Fruit fly (Drosophila melanogaster): ENCODE measurements around the gene Ulp1.

Gene Ulp1

DNA sequence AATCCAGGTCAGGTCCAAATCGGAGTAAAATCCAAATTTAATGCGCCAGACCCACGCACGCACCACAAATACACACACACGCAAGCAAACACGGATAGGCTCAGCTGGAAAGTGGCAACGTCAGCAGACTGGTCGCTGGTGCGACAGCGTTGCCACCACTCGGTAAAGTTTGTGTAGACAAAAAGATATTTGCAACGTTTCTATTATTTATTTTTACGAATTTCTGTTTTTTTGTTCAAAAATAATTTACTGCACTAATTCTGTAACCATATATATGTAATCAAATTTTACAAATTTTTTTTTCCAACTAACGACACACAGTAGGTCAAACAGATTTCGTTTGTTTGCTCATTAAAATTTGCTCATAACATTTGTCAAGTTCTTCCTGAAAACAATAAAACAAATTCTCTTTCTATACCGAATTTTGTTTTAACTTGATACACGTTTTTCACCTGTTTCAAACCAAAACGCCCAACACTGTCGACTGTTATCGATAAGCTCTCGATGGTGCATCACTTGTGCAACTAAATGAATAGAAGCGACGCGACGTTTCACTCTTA is 28.2 kb downstream of the Ulp1 start, which contains the start of the genes CG7556 and CG7453 (continued):
- peak in 1 of 2 experiments; percentile 64 for TF ChIP-seq bsh (GFP tag; optimal IDR thresholded peaks at IDR 0.05)
- peak; percentile 65 for TF ChIP-seq CG32532 (GFP tag; IDR thresholded peaks at IDR 0.05)
- peak; percentile 48 for TF ChIP-seq gcm (GFP tag; optimal IDR thresholded peaks at IDR 0.05)
- TF ChIP-seq Gsc (GFP tag; IDR thresholded peaks at IDR 0.05) = no peak
- peak; percentile 82 for TF ChIP-seq Chrac-16 (GFP tag; optimal IDR thresholded peaks at IDR 0.05)
- TF ChIP-seq Oaz (GFP tag; IDR thresholded peaks at IDR 0.05) = no peak
- peak; percentile 71 for TF ChIP-seq Hmr (GFP tag; optimal IDR thresholded peaks at IDR 0.05)
- TF ChIP-seq Antp (GFP tag; optimal IDR thresholded peaks at IDR 0.05) = peak; percentile 59
- TF ChIP-seq ham (GFP tag; IDR thresholded peaks at IDR 0.05) = no peak
- no peak for TF ChIP-seq Bgb (GFP tag; IDR thresholded peaks at IDR 0.05; ENCODE audit: partially characterized antibody)
- no peak for TF ChIP-seq Scr (GFP tag; IDR thresholded peaks at IDR 0.05; ENCODE audit: partially characterized antibody)
- no peak for TF ChIP-seq seq (GFP tag; IDR thresholded peaks at IDR 0.05)
- TF ChIP-seq CG5180 (GFP tag; optimal IDR thresholded peaks at IDR 0.05) = peak; percentile 4
- no peak for TF ChIP-seq CG42726 (GFP tag; IDR thresholded peaks at IDR 0.05; ENCODE audit: partially characterized antibody)
- peak; percentile 33 for TF ChIP-seq sima (GFP tag; optimal IDR thresholded peaks at IDR 0.05)
- TF ChIP-seq Meics (GFP tag; optimal IDR thresholded peaks at IDR 0.05) = peak; percentile 73
- peak; percentile 83 for TF ChIP-seq MBD-R2 (GFP tag; IDR thresholded peaks at IDR 0.05)
- TF ChIP-seq CG13287 (GFP tag; IDR thresholded peaks at IDR 0.05; ENCODE audit: partially characterized antibody) = 0 out of 2 replicates have a peak, but pooled peaks have one; percentile 14
- peak; percentile 64 for TF ChIP-seq CG18619 (GFP tag; optimal IDR thresholded peaks at IDR 0.05)
- TF ChIP-seq Hr51 (GFP tag; optimal IDR thresholded peaks at IDR 0.05) = peak; percentile 69 to 70
- TF ChIP-seq CG3847 (GFP tag; IDR thresholded peaks at IDR 0.05) = peak; percentile 67
- peak; percentile 74 to 76 for TF ChIP-seq dpn (GFP tag; optimal IDR thresholded peaks at IDR 0.05)
- peak; percentile 10 for TF ChIP-seq wek (GFP tag; optimal IDR thresholded peaks at IDR 0.05)
- peak; percentile 87 for TF ChIP-seq lilli (GFP tag; optimal IDR thresholded peaks at IDR 0.05)
- TF ChIP-seq CG30020 (tag; optimal IDR thresholded peaks at IDR 0.05) = peak; percentile 72
- TF ChIP-seq en (GFP tag; optimal IDR thresholded peaks at IDR 0.05) = peak; percentile 4
- no peak for TF ChIP-seq salm (tag; optimal IDR thresholded peaks at IDR 0.05)
- TF ChIP-seq p53 (GFP tag; optimal IDR thresholded peaks at IDR 0.05) = peak; percentile 60
- no peak for TF ChIP-seq Hr39 (optimal IDR thresholded peaks at IDR 0.05)
- TF ChIP-seq CG17912 (GFP tag; optimal IDR thresholded peaks at IDR 0.05) = no peak
- TF ChIP-seq dm (GFP tag; optimal IDR thresholded peaks at IDR 0.05) = peak; percentile 79
- TF ChIP-seq tna (GFP tag; IDR thresholded peaks at IDR 0.05; ENCODE audit: partially characterized antibody) = no peak
- peak; percentile 15 to 85 for TF ChIP-seq crp (GFP tag; optimal IDR thresholded peaks at IDR 0.05)
- peak; percentile 54 for TF ChIP-seq cwo (GFP tag; optimal IDR thresholded peaks at IDR 0.05)
- TF ChIP-seq CG12659 (GFP tag; optimal IDR thresholded peaks at IDR 0.05) = peak; percentile 78
- peak; percentile 35 for TF ChIP-seq Lhr (GFP tag; optimal IDR thresholded peaks at IDR 0.05)
- peak; percentile 42 for TF ChIP-seq NC2β (GFP tag; optimal IDR thresholded peaks at IDR 0.05)
- peak; percentile 92 for TF ChIP-seq CG7556 (GFP tag; optimal IDR thresholded peaks at IDR 0.05)
- peak; percentile 58 for TF ChIP-seq odd (GFP tag; optimal IDR thresholded peaks at IDR 0.05)
- TF ChIP-seq Dbx (GFP tag; IDR thresholded peaks at IDR 0.05) = peak; percentile 47; the same call in 2 of the 3 replicates
- no peak for TF ChIP-seq CG14965 (GFP tag; optimal IDR thresholded peaks at IDR 0.05; ENCODE audit: borderline replicate concordance)
- peak; percentile 41 for TF ChIP-seq pzg (GFP tag; optimal IDR thresholded peaks at IDR 0.05)
- peak; percentile 26 for TF ChIP-seq CG17802 (tag; optimal IDR thresholded peaks at IDR 0.05)
- peak; percentile 23 for TF ChIP-seq CG3995 (GFP tag; optimal IDR thresholded peaks at IDR 0.05)
- TF ChIP-seq tx (GFP tag; optimal IDR thresholded peaks at IDR 0.05) = peak; percentile 82
- TF ChIP-seq CG12744 (GFP tag; optimal IDR thresholded peaks at IDR 0.05) = peak; percentile 41
- no peak for TF ChIP-seq CG7745 (tag; optimal IDR thresholded peaks at IDR 0.05)
- TF ChIP-seq knrl (GFP tag; IDR thresholded peaks at IDR 0.05; ENCODE audit: partially characterized antibody) = no peak

All from whole organism, embryonic.